Worm (Caenorhabditis elegans) whole organism, L2 larva: ENCODE measurements around the gene T22B2.2.

Experiments used
- ZK546.5 ChIP-seq: sonication (generic microtip); optimal IDR thresholded peaks from 2 replicates; lab custom pipeline; 2017; ENCODE audit warnings: missing biosample characterization, missing genetic modification characterization
- aly-2 ChIP-seq: fragments of 150-350 bp; optimal IDR thresholded peaks from 2 replicates; lab custom pipeline; 2014; ENCODE audit warnings: missing biosample characterization, missing genetic modification characterization
- crh-2 ChIP-seq: sonication (generic microtip); optimal IDR thresholded peaks from 2 replicates; lab custom pipeline; 2017; ENCODE audit warnings: missing biosample characterization, missing genetic modification characterization
- dmd-4 ChIP-seq: sonication (generic microtip); optimal IDR thresholded peaks from 2 replicates; lab custom pipeline; 2017; ENCODE audit warnings: missing biosample characterization, missing genetic modification characterization
- fos-1 ChIP-seq: fragments of 150-350 bp; optimal IDR thresholded peaks from 2 replicates; lab custom pipeline; 2014; ENCODE audit warnings: missing biosample characterization, missing genetic modification characterization
- unc-39 ChIP-seq: fragments of 150-350 bp; optimal IDR thresholded peaks from 2 replicates; lab custom pipeline; 2014; ENCODE audit warnings: missing biosample characterization, missing genetic modification characterization
- unc-62 ChIP-seq: fragments of 150-350 bp; optimal IDR thresholded peaks from 2 replicates; lab custom pipeline; 2014; ENCODE audit warnings: missing biosample characterization, missing genetic modification reagents, missing genetic modification characterization

ce11 chrX:3920747-3921146 is 546 bp downstream of the T22B2.2 start:
- TF ChIP-seq ZK546.5 (tag; lab: Kevin White, UChicago) (no peak), fos-1 (no peak), aly-2 (tag; lab: Kevin White, UChicago) (no peak), crh-2 (no peak), dmd-4 (no peak), unc-39 (no peak), unc-62 (GFP tag; lab: Kevin White, UChicago) (no peak)
